Worm (Caenorhabditis elegans) whole organism, young adult: ENCODE data around the gene btb-10.
"Not testable (repeated sequence)": the region's sequence is repeated elsewhere in the genome, so short reads cannot be mapped to it uniquely, and the experiment has no call there.

Experiments used
- B0261.1 ChIP-seq: sonication (generic microtip); optimal IDR thresholded peaks from 2 replicates; lab custom pipeline; 2016; ENCODE audit warnings: mild to moderate bottlenecking, missing genetic modification characterization, moderate library complexity, missing compliant biosample characterization
- F23B12.7 ChIP-seq: sonication (generic microtip); optimal IDR thresholded peaks from 2 replicates; lab custom pipeline; 2017; ENCODE audit warnings: missing genetic modification characterization, mild to moderate bottlenecking, missing compliant biosample characterization, antibody characterized with exemption, moderate library complexity; ENCODE audit not compliant: insufficient read depth
- F37B4.10 ChIP-seq: fragments of 200-800 bp; sonication (Bioruptor generic); IDR thresholded peaks from 2 replicates; pipeline ENCODE4 v1.3.6; 2022; ENCODE audit warnings: missing genetic modification characterization, missing compliant biosample characterization
- F49E8.2 ChIP-seq: sonication (generic microtip); optimal IDR thresholded peaks from 3 replicates; lab custom pipeline; 2017; ENCODE audit warnings: missing genetic modification characterization, mild to moderate bottlenecking, missing compliant biosample characterization, antibody characterized with exemption, moderate library complexity; ENCODE audit not compliant: insufficient read depth
- T26A5.8 ChIP-seq: sonication (generic microtip); optimal IDR thresholded peaks from 2 replicates; lab custom pipeline; 2016; ENCODE audit warnings: missing genetic modification characterization, missing compliant biosample characterization
- Y56A3A.18 ChIP-seq: fragments of 200-800 bp; sonication (Bioruptor generic); IDR thresholded peaks from 2 replicates; pipeline ENCODE4 v1.3.6; 2022; ENCODE audit warnings: missing genetic modification reagents, missing genetic modification characterization, missing compliant biosample characterization
- Y67H2A.10 ChIP-seq: fragments of 200-800 bp; sonication (Bioruptor generic); conservative IDR thresholded peaks from 2 replicates; pipeline ENCODE4 v1.3.6; 2022; ENCODE audit warnings: missing genetic modification reagents, missing genetic modification characterization, missing compliant biosample characterization
- Y79H2A.3 ChIP-seq: fragments of 200-800 bp; sonication (Bioruptor generic); conservative IDR thresholded peaks from 2 replicates; pipeline ENCODE4 v1.3.6; 2022; ENCODE audit warnings: missing genetic modification reagents, missing genetic modification characterization, missing compliant biosample characterization
- ZK185.1 ChIP-seq: sonication (generic microtip); optimal IDR thresholded peaks from 2 replicates; lab custom pipeline; 2016; ENCODE audit warnings: mild to moderate bottlenecking, missing genetic modification characterization, missing compliant biosample characterization; ENCODE audit not compliant: poor library complexity, severe bottlenecking
- akir-1 ChIP-seq: fragments of 200-800 bp; sonication (Bioruptor generic); optimal IDR thresholded peaks from 2 replicates; lab custom pipeline; 2018; ENCODE audit warnings: mild to moderate bottlenecking, missing genetic modification characterization, moderate library complexity, missing compliant biosample characterization
- atf-7 ChIP-seq: sonication (generic microtip); optimal IDR thresholded peaks from 2 replicates; lab custom pipeline; 2017; ENCODE audit warnings: mild to moderate bottlenecking, missing genetic modification characterization, missing compliant biosample characterization
- athp-1 ChIP-seq: sonication (generic microtip); optimal IDR thresholded peaks from 2 replicates; lab custom pipeline; 2017; ENCODE audit warnings: mild to moderate bottlenecking, missing genetic modification characterization, missing compliant biosample characterization
- ccch-3 ChIP-seq: fragments of 200-800 bp; sonication (Bioruptor generic); optimal IDR thresholded peaks from 2 replicates; lab custom pipeline; 2018; ENCODE audit warnings: mild to moderate bottlenecking, missing genetic modification characterization, missing compliant biosample characterization
- ceh-27 ChIP-seq: fragments of 200-800 bp; sonication (Bioruptor generic); optimal IDR thresholded peaks from 2 replicates; lab custom pipeline; 2018; ENCODE audit warnings: mild to moderate bottlenecking, missing genetic modification characterization, moderate library complexity, missing compliant biosample characterization
- chd-7 ChIP-seq: sonication (generic microtip); optimal IDR thresholded peaks from 2 replicates; lab custom pipeline; 2016; ENCODE audit warnings: mild to moderate bottlenecking, missing genetic modification characterization, moderate library complexity, missing compliant biosample characterization
- egrh-3 ChIP-seq: fragments of 200-800 bp; sonication (Bioruptor generic); IDR thresholded peaks from 2 replicates; pipeline ENCODE4 v1.3.6; 2022; ENCODE audit warnings: missing genetic modification reagents, missing genetic modification characterization, missing compliant biosample characterization
- ekl-4 ChIP-seq: fragments of 200-800 bp; sonication (Bioruptor generic); IDR thresholded peaks from 2 replicates; pipeline ENCODE4 v1.3.6; 2022; ENCODE audit warnings: missing genetic modification reagents, missing genetic modification characterization, missing compliant biosample characterization
- gei-17 ChIP-seq: fragments of 200-800 bp; sonication (Bioruptor generic); optimal IDR thresholded peaks from 2 replicates; lab custom pipeline; 2018; ENCODE audit warnings: mild to moderate bottlenecking, missing genetic modification characterization, missing compliant biosample characterization
- him-1 ChIP-seq: sonication (generic microtip); optimal IDR thresholded peaks from 2 replicates; lab custom pipeline; 2016; ENCODE audit warnings: missing genotype, missing genetic modification reagents, missing genetic modification characterization, missing compliant biosample characterization
- hrde-1 ChIP-seq: sonication (generic microtip); optimal IDR thresholded peaks from 2 replicates; lab custom pipeline; 2016; ENCODE audit warnings: missing genetic modification characterization, mild to moderate bottlenecking, missing compliant biosample characterization, moderate library complexity, missing genotype, missing genetic modification reagents, borderline replicate concordance
- lag-1 ChIP-seq: fragments of 200-800 bp; sonication (Bioruptor generic); IDR thresholded peaks from 2 replicates; pipeline ENCODE4 v1.3.6; 2022; ENCODE audit warnings: missing genetic modification reagents, missing genetic modification characterization, missing compliant biosample characterization
- let-526 ChIP-seq: fragments of 200-800 bp; sonication (Bioruptor generic); IDR thresholded peaks from 2 replicates; pipeline ENCODE4 v1.3.6; 2022; ENCODE audit warnings: missing genetic modification reagents, missing genetic modification characterization, missing compliant biosample characterization
- lin-26 ChIP-seq: fragments of 200-800 bp; sonication (Bioruptor generic); IDR thresholded peaks from 2 replicates; pipeline ENCODE4 v1.3.6; 2022; ENCODE audit warnings: missing genetic modification reagents, missing genetic modification characterization, missing compliant biosample characterization
- lin-35 ChIP-seq, 3 experiments: fragments of 150-350 bp in 2 of 3; sonication (generic microtip) in 1 of 3; optimal IDR thresholded peaks; 2 replicates each; lab custom pipeline; 2014 to 2018; ENCODE audit warnings: missing biosample characterization in 3 of 3, missing genetic modification characterization in 3 of 3, missing genetic modification reagents in 3 of 3
- lsl-1 ChIP-seq: fragments of 200-800 bp; sonication (Bioruptor generic); optimal IDR thresholded peaks from 2 replicates; lab custom pipeline; 2018; ENCODE audit warnings: mild to moderate bottlenecking, missing genetic modification characterization, moderate library complexity, missing compliant biosample characterization
- madf-6 ChIP-seq: fragments of 200-800 bp; sonication (Bioruptor generic); IDR thresholded peaks from 2 replicates; pipeline ENCODE4 v1.3.6; 2022; ENCODE audit warnings: missing genetic modification reagents, missing genetic modification characterization, missing compliant biosample characterization
- nfyb-1 ChIP-seq: fragments of 200-800 bp; sonication (Bioruptor generic); IDR thresholded peaks from 2 replicates; pipeline ENCODE4 v1.3.6; 2022; ENCODE audit warnings: missing genetic modification reagents, missing genetic modification characterization, missing compliant biosample characterization
- nhr-80 ChIP-seq: sonication (generic microtip); optimal IDR thresholded peaks from 2 replicates; lab custom pipeline; 2016; ENCODE audit warnings: missing genetic modification characterization, missing compliant biosample characterization
- rcor-1 ChIP-seq: fragments of 200-800 bp; sonication (Bioruptor generic); IDR thresholded peaks from 2 replicates; pipeline ENCODE4 v1.3.6; 2022; ENCODE audit warnings: missing genetic modification reagents, missing genetic modification characterization, missing compliant biosample characterization
- snpc-1.1 ChIP-seq: sonication (generic microtip); optimal IDR thresholded peaks from 2 replicates; lab custom pipeline; 2017; ENCODE audit warnings: missing genetic modification characterization, mild to moderate bottlenecking, missing compliant biosample characterization, antibody characterized with exemption, moderate library complexity, missing genotype, missing genetic modification reagents; ENCODE audit not compliant: insufficient read depth
- snpc-4 ChIP-seq, 5 experiments: fragments of 150-350 bp in 1 of 5; sonication (generic microtip) in 4 of 5; optimal IDR thresholded peaks; 2 replicates each; lab custom pipeline; 2014 to 2018; ENCODE audit warnings: missing genetic modification characterization in 5 of 5, missing biosample characterization in 3 of 5, antibody characterized with exemption in 2 of 5, mild to moderate bottlenecking in 2 of 5, missing compliant biosample characterization in 2 of 5, missing genotype in 2 of 5, moderate library complexity in 2 of 5, missing genetic modification reagents in 1 of 5
- tbx-9 ChIP-seq: sonication (generic microtip); optimal IDR thresholded peaks from 2 replicates; lab custom pipeline; 2016; ENCODE audit warnings: borderline replicate concordance, missing genetic modification characterization, inconsistent platforms, missing compliant biosample characterization
- zfh-2 ChIP-seq: fragments of 200-800 bp; sonication (Bioruptor generic); conservative IDR thresholded peaks from 2 replicates; pipeline ENCODE4 v1.3.6; 2022; ENCODE audit warnings: missing genetic modification reagents, missing genetic modification characterization, missing compliant biosample characterization
- zim-3 ChIP-seq: sonication (generic microtip); optimal IDR thresholded peaks from 2 replicates; lab custom pipeline; 2017; ENCODE audit warnings: mild to moderate bottlenecking, missing genetic modification characterization, moderate library complexity, missing compliant biosample characterization
- ztf-28 ChIP-seq: fragments of 200-800 bp; sonication (Bioruptor generic); IDR thresholded peaks from 2 replicates; pipeline ENCODE4 v1.3.6; 2022; ENCODE audit warnings: missing genetic modification reagents, missing genetic modification characterization, missing compliant biosample characterization
- ztf-3 ChIP-seq: fragments of 200-800 bp; sonication (Bioruptor generic); optimal IDR thresholded peaks from 2 replicates; lab custom pipeline; 2018; ENCODE audit warnings: mild to moderate bottlenecking, missing genetic modification characterization, missing compliant biosample characterization
- ztf-6 ChIP-seq: fragments of 200-800 bp; sonication (Bioruptor generic); IDR thresholded peaks from 2 replicates; pipeline ENCODE4 v1.3.6; 2022; ENCODE audit warnings: missing genetic modification reagents, missing genetic modification characterization, missing compliant biosample characterization

Gene btb-10

DNA sequence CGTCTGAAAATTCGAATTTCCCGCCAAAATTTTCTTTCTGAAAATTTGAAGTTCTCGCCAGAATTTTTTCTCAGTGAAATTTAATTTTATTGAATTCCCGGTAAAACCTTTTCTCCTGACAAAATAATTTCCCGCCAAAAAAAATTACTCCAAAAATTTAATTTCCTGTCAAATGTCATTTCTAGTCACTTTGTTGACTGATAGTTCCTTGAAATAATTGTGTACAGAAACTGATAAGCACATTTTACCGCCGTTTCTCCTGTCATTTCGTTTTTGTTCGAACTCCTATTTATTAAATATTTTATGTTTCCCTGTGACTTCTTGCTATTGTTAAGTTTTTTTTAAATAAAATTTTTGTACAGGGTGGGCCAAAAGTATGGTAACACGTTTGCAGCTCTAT lies 3.3 kb upstream of the btb-10 start:
- TF ChIP-seq ccch-3 (GFP tag; lab: Kevin White, UChicago), result no peak
- peak; percentile 54 for TF ChIP-seq nhr-80 (tag; lab: Kevin White, UChicago)
- no peak for TF ChIP-seq Y79H2A.3 (GFP tag; lab: Robert Waterston, UW)
- no peak for TF ChIP-seq akir-1 (GFP tag; lab: Kevin White, UChicago)
- no peak for TF ChIP-seq F49E8.2
- TF ChIP-seq Y56A3A.18 (GFP tag; lab: Robert Waterston, UW), result no peak
- TF ChIP-seq nfyb-1 (GFP tag; lab: Robert Waterston, UW), result no peak

DNA sequence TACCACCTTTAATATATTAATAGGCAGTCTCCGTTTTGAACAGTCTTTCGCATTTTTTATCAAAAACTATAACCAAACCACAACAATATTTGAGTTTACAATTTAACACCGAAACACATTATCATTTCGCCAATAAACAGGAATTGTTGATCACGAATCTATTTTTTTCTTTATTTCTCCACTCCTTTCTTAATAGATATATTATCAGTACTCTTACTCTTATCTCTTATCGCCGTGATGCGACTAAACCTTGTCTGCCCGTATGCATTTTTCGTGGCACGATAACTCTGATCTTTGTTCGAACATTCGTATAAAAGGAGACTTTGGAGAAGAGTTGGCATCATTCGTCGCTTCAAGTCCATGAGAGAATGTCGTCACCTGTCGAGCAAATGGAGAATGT lies 3.8 kb downstream of the btb-10 start:
- TF ChIP-seq nhr-80 (tag; lab: Kevin White, UChicago) (peak; percentile 74), ekl-4 (0 out of 2 replicates have a peak, but pooled peaks have one; percentile 14), rcor-1 (no peak), Y67H2A.10 (GFP tag; lab: Robert Waterston, UW) (no peak), chd-7 (no peak), ZK185.1 (tag; lab: Kevin White, UChicago) (no peak), atf-7 (tag; lab: Kevin White, UChicago) (no peak), ztf-28 (GFP tag; lab: Robert Waterston, UW) (no peak), nfyb-1 (GFP tag; lab: Robert Waterston, UW) (no peak)

DNA sequence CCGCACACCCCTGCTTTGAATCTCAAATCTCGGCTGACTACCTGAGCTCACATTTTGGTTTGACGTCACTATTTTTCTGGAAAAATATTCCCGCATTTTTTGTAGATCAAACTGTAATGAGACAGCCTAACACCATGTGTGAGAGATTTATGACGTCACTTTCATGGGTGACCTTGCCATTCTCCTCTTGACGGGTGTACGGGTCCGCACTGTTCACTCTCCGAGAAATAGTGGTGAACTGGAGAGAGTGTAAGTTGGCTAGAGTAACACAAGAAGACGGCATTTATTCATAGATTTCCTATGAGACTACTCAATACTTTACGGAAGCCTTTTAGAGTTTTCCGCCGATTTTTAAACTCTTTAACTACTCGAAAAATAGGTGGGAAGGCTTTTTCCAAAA lies 5.9 kb downstream of the btb-10 start, which contains the start of gene K02E7.7:
TSS of gene K02E7.7 (plus strand) at position 301 of the 400 bp plus-strand sequence.
- not testable (repeated sequence) for TF ChIP-seq F23B12.7, B0261.1, hrde-1 (tag; lab: Kevin White, UChicago)

DNA sequence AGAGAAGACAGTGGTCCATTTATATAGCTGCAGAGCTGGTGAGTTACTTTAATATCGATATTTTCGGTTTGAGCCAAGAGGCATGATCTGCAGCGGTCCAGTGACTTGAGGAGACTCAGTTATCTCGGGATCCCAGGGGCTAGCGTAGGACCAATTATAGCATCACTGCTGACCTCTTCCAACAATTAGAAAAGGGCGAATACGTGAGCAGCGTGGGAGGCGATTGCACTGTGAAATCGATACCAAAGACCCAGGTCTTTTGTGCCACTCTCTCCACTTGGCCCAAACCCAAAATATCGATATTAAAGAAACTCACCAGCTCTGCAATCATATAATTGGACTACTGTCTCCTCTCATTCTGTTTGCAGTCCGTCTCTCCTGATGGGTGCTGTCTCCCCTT lies 10.8 kb downstream of the btb-10 start, which contains the start of gene fbxb-40:
TSS of gene fbxb-40 (minus strand) at position 101 of the 400 bp plus-strand sequence.
- TF ChIP-seq athp-1 (tag; lab: Kevin White, UChicago), result no peak
- TF ChIP-seq zfh-2 (GFP tag; lab: Robert Waterston, UW), result 0 out of 2 replicates have a peak, but pooled peaks have one; percentile 11
- no peak for TF ChIP-seq gei-17 (GFP tag; lab: Kevin White, UChicago)
- no peak for TF ChIP-seq egrh-3 (GFP tag; lab: Robert Waterston, UW)
- TF ChIP-seq ztf-3 (GFP tag; lab: Kevin White, UChicago), result no peak
- TF ChIP-seq lin-35 (GFP tag; optimal IDR thresholded peaks at IDR 0.05; lab: Kevin White, UChicago), result no peak
- TF ChIP-seq zim-3, result no peak

DNA sequence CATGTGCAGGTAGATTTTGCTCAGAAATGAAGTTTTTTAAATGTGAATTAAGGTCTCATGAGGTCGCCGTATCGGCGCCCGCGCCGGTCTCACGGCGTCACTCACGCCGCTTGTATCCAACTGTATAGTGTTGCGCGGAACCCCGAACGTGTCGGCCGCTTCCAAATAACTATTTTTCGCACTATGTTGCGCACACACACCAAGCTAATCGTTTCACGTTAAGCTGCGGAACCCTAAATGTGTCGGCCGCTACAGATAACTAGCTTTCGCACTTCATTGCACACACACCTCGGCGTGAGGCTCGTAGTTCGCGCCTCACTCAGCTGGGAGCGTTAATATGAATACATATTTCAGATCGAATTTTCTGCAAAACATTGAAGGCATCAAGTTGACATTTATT lies 13.7 kb downstream of the btb-10 start:
- peak; percentile 80 for TF ChIP-seq snpc-1.1 (tag; lab: Kevin White, UChicago)
- TF ChIP-seq let-526, result no peak
- TF ChIP-seq snpc-4 (GFP tag; optimal IDR thresholded peaks at IDR 0.05; lab: Kevin White, UChicago), result peak; percentile 34
- peak in 2 of 4 experiments; percentile 83 to 91 for TF ChIP-seq snpc-4 (tag; optimal IDR thresholded peaks at IDR 0.05; lab: Kevin White, UChicago)

DNA sequence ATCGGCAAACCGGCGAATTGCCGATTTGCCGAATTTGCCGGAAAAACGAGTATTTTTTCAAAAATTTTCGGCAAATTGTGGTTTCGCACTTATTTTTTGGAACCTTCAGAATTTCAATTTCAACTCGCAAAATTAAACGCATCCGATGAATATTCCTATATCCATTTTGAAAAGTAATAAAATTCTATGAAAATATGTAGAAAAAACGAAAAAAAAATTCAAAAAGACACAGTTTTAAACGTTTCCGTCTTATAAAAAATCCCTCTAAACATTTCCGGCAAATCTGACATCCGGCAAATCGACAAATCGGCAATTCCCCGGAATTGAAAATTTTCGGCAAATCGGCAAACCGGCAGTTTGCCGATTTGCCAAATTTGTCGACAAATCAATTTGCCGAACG lies 14.9 kb downstream of the btb-10 start, which contains the start of gene str-148:
TSS of gene str-148 (plus strand) at position 301 of the 400 bp plus-strand sequence.
- no peak for TF ChIP-seq ceh-27 (GFP tag; lab: Kevin White, UChicago)
- TF ChIP-seq T26A5.8, result no peak
- TF ChIP-seq madf-6 (GFP tag; lab: Robert Waterston, UW), result no peak
- TF ChIP-seq tbx-9 (tag; lab: Kevin White, UChicago), result no peak
- TF ChIP-seq him-1, result no peak
- TF ChIP-seq F37B4.10 (GFP tag; lab: Robert Waterston, UW), result no peak
- TF ChIP-seq lsl-1 (GFP tag; lab: Kevin White, UChicago), result no peak
- TF ChIP-seq lag-1, result no peak
- no peak for TF ChIP-seq lin-26 (GFP tag; lab: Robert Waterston, UW)
- no peak for TF ChIP-seq snpc-1.1 (tag; lab: Kevin White, UChicago)
- TF ChIP-seq ztf-6 (GFP tag; lab: Robert Waterston, UW), result no peak
